Worm (Caenorhabditis elegans) whole organism, L4/young adult: ENCODE measurements around the gene C08F11.7.

Experiments
- W03F9.2 ChIP-seq: fragments of 150-350 bp; optimal IDR thresholded peaks from 2 replicates; lab custom pipeline; 2014; ENCODE audit warnings: missing biosample characterization, missing genetic modification characterization
- dao-5 ChIP-seq: sonication (generic microtip); optimal IDR thresholded peaks from 2 replicates; lab custom pipeline; 2016; ENCODE audit warnings: missing genotype, missing genetic modification characterization, moderate library complexity, missing compliant biosample characterization
- him-1 ChIP-seq: sonication (generic microtip); optimal IDR thresholded peaks from 2 replicates; lab custom pipeline; 2016; ENCODE audit warnings: missing genotype, missing genetic modification reagents, missing genetic modification characterization, missing compliant biosample characterization

- TF ChIP-seq dao-5 = no peak
- TF ChIP-seq him-1 (tag; lab: Kevin White, UChicago) = no peak
- TF ChIP-seq W03F9.2 (tag; lab: Kevin White, UChicago) = no peak
Measured at ce11 chrIV:13626469-13626868, 10.6 kb upstream of the C08F11.7 start, which contains the start of gene sru-21.
